Worm (Caenorhabditis elegans): ENCODE measurements around the gene C29F7.10.

- TF ChIP-seq ets-4 (GFP tag; optimal IDR thresholded peaks at IDR 0.05) (peak; percentile 54), efl-1 (GFP tag; optimal IDR thresholded peaks at IDR 0.05) (no peak), dpl-1 (GFP tag; optimal IDR thresholded peaks at IDR 0.05) (no peak), sea-2 (GFP tag; IDR thresholded peaks at IDR 0.05) (no peak), ama-1 (optimal IDR thresholded peaks at IDR 0.05) (no peak), ama-1 (GFP tag; optimal IDR thresholded peaks at IDR 0.05) (no peak), mxl-1 (tag; optimal IDR thresholded peaks at IDR 0.05) (no peak), ceh-27 (GFP tag; optimal IDR thresholded peaks at IDR 0.05) (no peak), snpc-4 (GFP tag; optimal IDR thresholded peaks at IDR 0.05) (no peak), snpc-4 (tag; optimal IDR thresholded peaks at IDR 0.05) (no peak), bed-2 (GFP tag; IDR thresholded peaks at IDR 0.05) (no peak), sdz-38 (tag; optimal IDR thresholded peaks at IDR 0.05) (no peak), ztf-22 (GFP tag; optimal IDR thresholded peaks at IDR 0.05) (peak; percentile 79)
Observed at ce11 chrX:13419884-13420339, 11.4 kb downstream of the C29F7.10 start, which contains the start of gene C29F7.3.

Data from whole organism, young adult.